Worm (Caenorhabditis elegans) whole organism, midembryonic: ENCODE data around the gene blos-8.

Source experiments
- T22C8.4 ChIP-seq: fragments of 200-800 bp; sonication (Bioruptor generic); IDR thresholded peaks from 2 replicates; pipeline ENCODE4 v1.3.6; 2022; ENCODE audit warnings: missing genetic modification characterization, missing compliant biosample characterization
- ref-1 ChIP-seq: fragments of 200-800 bp; sonication (Bioruptor generic); conservative IDR thresholded peaks from 2 replicates; pipeline ENCODE4 v1.3.6; 2022; ENCODE audit warnings: missing genetic modification reagents, missing genetic modification characterization, missing compliant biosample characterization
- ztf-23 ChIP-seq: fragments of 200-800 bp; sonication (Bioruptor generic); IDR thresholded peaks from 2 replicates; pipeline ENCODE4 v1.3.6; 2022; ENCODE audit warnings: missing genetic modification reagents, missing genetic modification characterization, missing compliant biosample characterization
- ztf-29 ChIP-seq: fragments of 200-800 bp; sonication (Bioruptor generic); IDR thresholded peaks from 2 replicates; pipeline ENCODE4 v1.3.6; 2022; ENCODE audit warnings: missing genetic modification reagents, missing genetic modification characterization, missing compliant biosample characterization

- no peak for TF ChIP-seq ztf-29 (GFP tag; lab: Robert Waterston, UW)
- no peak for TF ChIP-seq ref-1 (GFP tag; lab: Robert Waterston, UW)
- no peak for TF ChIP-seq ztf-23
- TF ChIP-seq T22C8.4 (GFP tag; lab: Robert Waterston, UW) = no peak
Measured at ce11 chrX:15388259-15388658, 42.7 kb downstream of the blos-8 start.
